Worm (Caenorhabditis elegans): Measurements from ENCODE around the gene T01C1.4.

T01C1.4 gene

DNA sequence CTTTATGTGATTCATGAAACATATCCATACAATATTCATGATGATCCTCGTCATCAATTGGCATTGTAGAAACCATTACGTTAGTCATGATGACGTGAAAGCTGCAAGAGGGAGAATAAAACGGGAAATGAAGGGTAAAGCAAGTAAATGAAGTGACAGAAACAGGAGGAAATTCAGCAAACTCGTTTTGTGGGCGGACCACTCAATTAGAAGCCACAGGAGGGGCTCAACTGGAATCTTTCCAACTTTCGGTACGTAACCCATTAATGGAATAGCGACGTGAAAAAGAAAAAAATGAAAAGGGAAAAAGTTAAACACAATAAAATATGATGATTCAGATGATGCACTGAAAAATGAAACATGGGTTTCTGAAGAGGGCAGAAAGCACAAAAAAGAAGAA lies at the start of gene T01C1.4:
T01C1.4 (minus strand) TSS at position 101 of the 400 bp plus-strand sequence.
- peak; percentile 3 for TF ChIP-seq sma-9 (GFP tag; optimal IDR thresholded peaks at IDR 0.05)
- no peak for TF ChIP-seq sma-9 (tag; optimal IDR thresholded peaks at IDR 0.05)
- no peak for TF ChIP-seq unc-62 (GFP tag; optimal IDR thresholded peaks at IDR 0.05)

DNA sequence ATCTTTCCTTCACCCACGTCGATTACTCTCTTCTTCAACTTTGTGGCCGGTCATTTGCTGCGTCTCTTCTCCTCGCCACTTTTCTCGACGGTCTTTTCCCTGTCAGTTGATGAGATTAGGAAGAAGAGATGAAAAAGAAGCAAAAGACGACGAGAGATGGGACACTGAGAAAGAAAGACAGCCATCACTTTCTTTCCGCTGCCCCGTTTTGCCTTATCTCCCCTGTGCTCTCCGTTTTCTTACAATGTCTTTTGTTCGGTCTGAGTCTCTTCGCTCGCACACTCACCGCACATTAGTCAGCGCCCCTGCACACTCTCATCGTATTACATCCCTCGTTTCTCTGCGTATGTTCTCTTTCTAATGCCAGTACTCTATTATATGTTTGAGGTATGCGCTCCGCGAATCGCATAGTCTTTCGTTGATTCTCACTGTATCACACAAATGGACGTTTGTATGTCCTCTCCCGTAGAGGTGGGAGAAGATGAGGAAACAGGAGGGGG lies 49.3 kb upstream of the T01C1.4 start:
- TF ChIP-seq lin-11 (tag; optimal IDR thresholded peaks at IDR 0.05) = peak; percentile 95
- TF ChIP-seq lin-13 (GFP tag; optimal IDR thresholded peaks at IDR 0.05) = peak; percentile 89
- TF ChIP-seq elt-3 (tag; optimal IDR thresholded peaks at IDR 0.05) = no peak
- peak; percentile 66 for TF ChIP-seq ama-1 (optimal IDR thresholded peaks at IDR 0.05)
- peak; percentile 69 for TF ChIP-seq nhr-77 (tag; optimal IDR thresholded peaks at IDR 0.05)
- TF ChIP-seq ztf-1 (GFP tag; conservative IDR thresholded peaks at IDR 0.05) = no peak
- TF ChIP-seq crh-2 (tag; optimal IDR thresholded peaks at IDR 0.05) = peak; percentile 97
- peak; percentile 98 for TF ChIP-seq sma-3 (GFP tag; optimal IDR thresholded peaks at IDR 0.05)
- peak; percentile 100 for TF ChIP-seq F13H6.1 (tag; optimal IDR thresholded peaks at IDR 0.05)
- TF ChIP-seq nhr-6 (tag; optimal IDR thresholded peaks at IDR 0.05) = peak; percentile 98
- peak; percentile 62 to 94 for TF ChIP-seq lsy-2 (tag; optimal IDR thresholded peaks at IDR 0.05)
- TF ChIP-seq dmd-4 (tag; optimal IDR thresholded peaks at IDR 0.05) = no peak
- peak; percentile 89 for TF ChIP-seq ceh-16 (tag; optimal IDR thresholded peaks at IDR 0.05)
- peak; percentile 94 for TF ChIP-seq mab-5 (tag; optimal IDR thresholded peaks at IDR 0.05)
- peak; percentile 98 for TF ChIP-seq blmp-1 (tag; optimal IDR thresholded peaks at IDR 0.05; ENCODE audit: insufficient read depth)
- no peak for TF ChIP-seq ztf-11 (tag; optimal IDR thresholded peaks at IDR 0.05)
- peak; percentile 44 for TF ChIP-seq nhr-12 (tag; optimal IDR thresholded peaks at IDR 0.05)
- TF ChIP-seq nhr-23 (tag; optimal IDR thresholded peaks at IDR 0.05) = no peak
- TF ChIP-seq Y55F3AM.14 (GFP tag; optimal IDR thresholded peaks at IDR 0.05) = peak; percentile 89
- TF ChIP-seq R02D3.7 (tag; optimal IDR thresholded peaks at IDR 0.05) = no peak
- peak; percentile 90 for TF ChIP-seq ztf-4 (tag; optimal IDR thresholded peaks at IDR 0.05)
- TF ChIP-seq gmeb-1 (tag; optimal IDR thresholded peaks at IDR 0.05) = peak; percentile 73
- peak; percentile 100 for TF ChIP-seq sma-9 (GFP tag; optimal IDR thresholded peaks at IDR 0.05)
- no peak for TF ChIP-seq sma-9 (tag; optimal IDR thresholded peaks at IDR 0.05)
- peak; percentile 60 for TF ChIP-seq nhr-237 (tag; optimal IDR thresholded peaks at IDR 0.05)
- no peak for TF ChIP-seq alr-1 (tag; optimal IDR thresholded peaks at IDR 0.05)
- TF ChIP-seq C34F6.9 (tag; optimal IDR thresholded peaks at IDR 0.05) = peak; percentile 98
- peak; percentile 97 for TF ChIP-seq nhr-129 (tag; optimal IDR thresholded peaks at IDR 0.05)
- TF ChIP-seq unc-39 (tag; optimal IDR thresholded peaks at IDR 0.05) = no peak
- peak; percentile 99 for TF ChIP-seq egl-27 (tag; optimal IDR thresholded peaks at IDR 0.05)
- TF ChIP-seq nhr-21 (tag; optimal IDR thresholded peaks at IDR 0.05) = peak; percentile 97
- TF ChIP-seq ZK546.5 (tag; optimal IDR thresholded peaks at IDR 0.05) = peak; percentile 19
- peak; percentile 83 for TF ChIP-seq nhr-10 (tag; optimal IDR thresholded peaks at IDR 0.05)
- peak; percentile 95 for TF ChIP-seq sem-4 (tag; optimal IDR thresholded peaks at IDR 0.05)
- no peak for TF ChIP-seq aly-2 (tag; optimal IDR thresholded peaks at IDR 0.05)
- TF ChIP-seq elt-1 (tag; optimal IDR thresholded peaks at IDR 0.05) = peak; percentile 75
- TF ChIP-seq nhr-11 (tag; optimal IDR thresholded peaks at IDR 0.05) = no peak
- TF ChIP-seq fos-1 (tag; optimal IDR thresholded peaks at IDR 0.05) = peak; percentile 99
- peak; percentile 93 for TF ChIP-seq unc-55 (GFP tag; optimal IDR thresholded peaks at IDR 0.05)
- TF ChIP-seq lin-39 (tag; optimal IDR thresholded peaks at IDR 0.05) = peak; percentile 85
- TF ChIP-seq unc-62 (GFP tag; optimal IDR thresholded peaks at IDR 0.05) = peak; percentile 94
- peak; percentile 73 for TF ChIP-seq peb-1 (tag; optimal IDR thresholded peaks at IDR 0.05)
- peak; percentile 95 for TF ChIP-seq nhr-25 (tag; optimal IDR thresholded peaks at IDR 0.05)
- peak; percentile 29 for TF ChIP-seq ceh-82 (tag; optimal IDR thresholded peaks at IDR 0.05)
- peak; percentile 85 for TF ChIP-seq snpc-4 (tag; optimal IDR thresholded peaks at IDR 0.05)
- peak; percentile 94 to 97 for TF ChIP-seq mdl-1 (tag; optimal IDR thresholded peaks at IDR 0.05)
- TF ChIP-seq zag-1 (tag; optimal IDR thresholded peaks at IDR 0.05) = peak; percentile 95
- no peak for TF ChIP-seq mbf-1 (tag; optimal IDR thresholded peaks at IDR 0.05)

All from whole organism, L2 larva.